Fruit fly (Drosophila melanogaster): ENCODE results near the gene CG43317.

Gene CG43317

dm6 chr3R:15793372-15793802 is 40.8 kb downstream of the CG43317 start, which contains the start of gene nsl1 (continued):
- TF ChIP-seq sd (tag; optimal IDR thresholded peaks at IDR 0.05) (no peak), az2 (GFP tag; optimal IDR thresholded peaks at IDR 0.05) (no peak), ERR (GFP tag; optimal IDR thresholded peaks at IDR 0.05) (no peak), CG6854 (GFP tag; optimal IDR thresholded peaks at IDR 0.05) (no peak), sug (tag; optimal IDR thresholded peaks at IDR 0.05) (peak; percentile 61), B-H1 (GFP tag; IDR thresholded peaks at IDR 0.05) (no peak), gcm (GFP tag; optimal IDR thresholded peaks at IDR 0.05) (peak; percentile 14), pho (GFP tag; optimal IDR thresholded peaks at IDR 0.05) (no peak), stc (GFP tag; IDR thresholded peaks at IDR 0.05) (no peak), CG9609 (GFP tag; optimal IDR thresholded peaks at IDR 0.05) (no peak), CG14014 (GFP tag; IDR thresholded peaks at IDR 0.05) (no peak), ase (GFP tag; IDR thresholded peaks at IDR 0.05) (0 out of 3 replicates have a peak, but pooled peaks have one; percentile 25), ewg (GFP tag; optimal IDR thresholded peaks at IDR 0.05) (peak; percentile 89), Opbp (GFP tag; IDR thresholded peaks at IDR 0.05; ENCODE audit: partially characterized antibody) (peak; percentile 96), stwl (tag; optimal IDR thresholded peaks at IDR 0.05) (peak; percentile 87), CG2199 (GFP tag; IDR thresholded peaks at IDR 0.05) (0 out of 3 replicates have a peak, but pooled peaks have one; percentile 44), grau (tag; optimal IDR thresholded peaks at IDR 0.05) (peak; percentile 44), CG31365 (tag; optimal IDR thresholded peaks at IDR 0.05) (no peak), Ssrp (tag; optimal IDR thresholded peaks at IDR 0.05) (no peak), fd102C (GFP tag; optimal IDR thresholded peaks at IDR 0.05) (peak; percentile 22), CG13894 (tag; optimal IDR thresholded peaks at IDR 0.05) (peak; percentile 11), Rfx (GFP tag; IDR thresholded peaks at IDR 0.05) (peak; percentile 56; the same call in 1 of the 2 replicates), YL-1 (GFP tag; optimal IDR thresholded peaks at IDR 0.05) (peak; percentile 94), mld (GFP tag; IDR thresholded peaks at IDR 0.05; ENCODE audit: partially characterized antibody) (peak; percentile 90), sqz (GFP tag; optimal IDR thresholded peaks at IDR 0.05) (no peak), Hmx (GFP tag; optimal IDR thresholded peaks at IDR 0.05) (no peak), Ets65A (GFP tag) (no peak), trh (GFP tag; optimal IDR thresholded peaks at IDR 0.05) (no peak), CG6683 (GFP tag; optimal IDR thresholded peaks at IDR 0.05) (no peak), btn (GFP tag; optimal IDR thresholded peaks at IDR 0.05) (no peak), peb (GFP tag; IDR thresholded peaks at IDR 0.05) (no peak), zfh1 (GFP tag; IDR thresholded peaks at IDR 0.05) (peak; percentile 24; the same call in 1 of the 3 replicates), CG9932 (GFP tag; IDR thresholded peaks at IDR 0.05) (peak; percentile 61), Optix (GFP tag; IDR thresholded peaks at IDR 0.05) (peak; percentile 41; the same call in 1 of the 3 replicates), da (GFP tag; optimal IDR thresholded peaks at IDR 0.05) (no peak), nau (GFP tag; optimal IDR thresholded peaks at IDR 0.05) (no peak), CG11093 (GFP tag; IDR thresholded peaks at IDR 0.05) (no peak), Bgb (GFP tag; IDR thresholded peaks at IDR 0.05; ENCODE audit: partially characterized antibody) (peak; percentile 97), CG9437 (GFP tag; optimal IDR thresholded peaks at IDR 0.05) (peak; percentile 64), Blimp-1 (GFP tag; optimal IDR thresholded peaks at IDR 0.05) (peak; percentile 26), CG9797 (GFP tag; optimal IDR thresholded peaks at IDR 0.05) (peak; percentile 54), sc (optimal IDR thresholded peaks at IDR 0.05) (no peak), sc (GFP tag; optimal IDR thresholded peaks at IDR 0.05) (no peak), CkIIα-i1 (GFP tag; IDR thresholded peaks at IDR 0.05) (no peak), sens (GFP tag) (peak; percentile 74), Max (GFP tag; optimal IDR thresholded peaks at IDR 0.05) (peak; percentile 41), CG1529 (GFP tag; optimal IDR thresholded peaks at IDR 0.05) (peak; percentile 7), Neu2 (GFP tag; optimal IDR thresholded peaks at IDR 0.05; ENCODE audit: borderline replicate concordance) (no peak), Dad (GFP tag; optimal IDR thresholded peaks at IDR 0.05) (peak; percentile 22), Mad (GFP tag; optimal IDR thresholded peaks at IDR 0.05) (no peak), Fer2 (tag; optimal IDR thresholded peaks at IDR 0.05) (peak; percentile 12), CG2712 (tag; optimal IDR thresholded peaks at IDR 0.05) (peak; percentile 74)

Measured in whole organism, embryonic.